Worm (Caenorhabditis elegans) whole organism, young adult: Measurements from ENCODE around the gene usp-4.

ENCODE experiments used
- B0019.2 ChIP-seq: fragments of 200-800 bp; sonication (Bioruptor generic); conservative IDR thresholded peaks from 2 replicates; pipeline ENCODE4 v1.3.6; 2022; ENCODE audit warnings: missing genetic modification reagents, missing genetic modification characterization, missing compliant biosample characterization
- C06A6.2 ChIP-seq: fragments of 200-800 bp; sonication (Bioruptor generic); conservative IDR thresholded peaks from 2 replicates; pipeline ENCODE4 v1.3.6; 2022; ENCODE audit warnings: missing genetic modification characterization, missing compliant biosample characterization
- C17E4.6 ChIP-seq: fragments of 200-800 bp; sonication (Bioruptor generic); IDR thresholded peaks from 2 replicates; pipeline ENCODE4 v1.3.6; 2022; ENCODE audit warnings: missing genetic modification reagents, missing genetic modification characterization, missing compliant biosample characterization
- F23B12.7 ChIP-seq: sonication (generic microtip); optimal IDR thresholded peaks from 2 replicates; lab custom pipeline; 2017; ENCODE audit warnings: missing genetic modification characterization, mild to moderate bottlenecking, missing compliant biosample characterization, antibody characterized with exemption, moderate library complexity; ENCODE audit not compliant: insufficient read depth
- F37B4.10 ChIP-seq: fragments of 200-800 bp; sonication (Bioruptor generic); IDR thresholded peaks from 2 replicates; pipeline ENCODE4 v1.3.6; 2022; ENCODE audit warnings: missing genetic modification characterization, missing compliant biosample characterization
- F49E8.2 ChIP-seq: sonication (generic microtip); optimal IDR thresholded peaks from 3 replicates; lab custom pipeline; 2017; ENCODE audit warnings: missing genetic modification characterization, mild to moderate bottlenecking, missing compliant biosample characterization, antibody characterized with exemption, moderate library complexity; ENCODE audit not compliant: insufficient read depth
- F52B5.7 ChIP-seq: sonication (generic microtip); optimal IDR thresholded peaks from 2 replicates; lab custom pipeline; 2016; ENCODE audit warnings: mild to moderate bottlenecking, missing genetic modification characterization, missing compliant biosample characterization
- K11D2.4 ChIP-seq: fragments of 200-800 bp; sonication (Bioruptor generic); IDR thresholded peaks from 2 replicates; pipeline ENCODE4 v1.3.6; 2022; ENCODE audit warnings: missing genetic modification reagents, missing genetic modification characterization, missing compliant biosample characterization
- K12H6.12 ChIP-seq: fragments of 200-800 bp; sonication (Bioruptor generic); optimal IDR thresholded peaks from 2 replicates; lab custom pipeline; 2018; ENCODE audit warnings: mild to moderate bottlenecking, missing genetic modification characterization, missing compliant biosample characterization
- Y79H2A.3 ChIP-seq: fragments of 200-800 bp; sonication (Bioruptor generic); conservative IDR thresholded peaks from 2 replicates; pipeline ENCODE4 v1.3.6; 2022; ENCODE audit warnings: missing genetic modification reagents, missing genetic modification characterization, missing compliant biosample characterization
- ama-1 ChIP-seq, 3 experiments: fragments of 150-350 bp in 1 of 3; sonication (generic microtip) in 2 of 3; optimal IDR thresholded peaks; 2 replicates each; lab custom pipeline; 2014 to 2018; ENCODE audit warnings: missing biosample characterization in 2 of 3, missing genetic modification characterization in 2 of 3, missing genetic modification reagents in 2 of 3
- aptf-2 ChIP-seq: fragments of 200-800 bp; sonication (Bioruptor generic); conservative IDR thresholded peaks from 2 replicates; pipeline ENCODE4 v1.3.6; 2022; ENCODE audit warnings: missing genetic modification reagents, missing genetic modification characterization, missing compliant biosample characterization
- athp-1 ChIP-seq: sonication (generic microtip); optimal IDR thresholded peaks from 2 replicates; lab custom pipeline; 2017; ENCODE audit warnings: mild to moderate bottlenecking, missing genetic modification characterization, missing compliant biosample characterization
- attf-6 ChIP-seq: fragments of 200-800 bp; sonication (Bioruptor generic); IDR thresholded peaks from 2 replicates; pipeline ENCODE4 v1.3.6; 2022; ENCODE audit warnings: missing genetic modification reagents, missing genetic modification characterization, missing compliant biosample characterization
- cebp-1 ChIP-seq, 2 experiments: fragments of 200-800 bp in 1 of 2; sonication (Bioruptor generic) in 1 of 2; sonication (generic microtip) in 1 of 2; IDR thresholded peaks in 1 of 2; optimal IDR thresholded peaks in 1 of 2; 2 replicates each; pipeline versions ENCODE4 v1.3.6 to Lab custom; 2017 to 2022; ENCODE audit warnings: missing compliant biosample characterization in 2 of 2, missing genetic modification characterization in 2 of 2, mild to moderate bottlenecking in 1 of 2, missing genetic modification reagents in 1 of 2, moderate library complexity in 1 of 2
- ceh-91 ChIP-seq: fragments of 200-800 bp; sonication (Bioruptor generic); IDR thresholded peaks from 2 replicates; pipeline ENCODE4 v1.3.6; 2022; ENCODE audit warnings: missing genetic modification reagents, missing genetic modification characterization, missing compliant biosample characterization
- chd-7 ChIP-seq: sonication (generic microtip); optimal IDR thresholded peaks from 2 replicates; lab custom pipeline; 2016; ENCODE audit warnings: mild to moderate bottlenecking, missing genetic modification characterization, moderate library complexity, missing compliant biosample characterization
- die-1 ChIP-seq: sonication (generic microtip); optimal IDR thresholded peaks from 2 replicates; lab custom pipeline; 2016; ENCODE audit warnings: missing genotype, mild to moderate bottlenecking, missing genetic modification characterization, missing compliant biosample characterization
- efl-1 ChIP-seq: fragments of 150-350 bp; optimal IDR thresholded peaks from 2 replicates; lab custom pipeline; 2014; ENCODE audit warnings: missing biosample characterization, missing genetic modification reagents, missing genetic modification characterization
- ekl-4 ChIP-seq: fragments of 200-800 bp; sonication (Bioruptor generic); IDR thresholded peaks from 2 replicates; pipeline ENCODE4 v1.3.6; 2022; ENCODE audit warnings: missing genetic modification reagents, missing genetic modification characterization, missing compliant biosample characterization
- him-1 ChIP-seq: sonication (generic microtip); optimal IDR thresholded peaks from 2 replicates; lab custom pipeline; 2016; ENCODE audit warnings: missing genotype, missing genetic modification reagents, missing genetic modification characterization, missing compliant biosample characterization
- lag-1 ChIP-seq: fragments of 200-800 bp; sonication (Bioruptor generic); IDR thresholded peaks from 2 replicates; pipeline ENCODE4 v1.3.6; 2022; ENCODE audit warnings: missing genetic modification reagents, missing genetic modification characterization, missing compliant biosample characterization
- let-526 ChIP-seq: fragments of 200-800 bp; sonication (Bioruptor generic); IDR thresholded peaks from 2 replicates; pipeline ENCODE4 v1.3.6; 2022; ENCODE audit warnings: missing genetic modification reagents, missing genetic modification characterization, missing compliant biosample characterization
- let-607 ChIP-seq, 2 experiments: fragments of 200-800 bp in 1 of 2; sonication (Bioruptor generic) in 1 of 2; sonication (generic microtip) in 1 of 2; optimal IDR thresholded peaks; 2 replicates each; lab custom pipeline; 2016 to 2018; ENCODE audit warnings: mild to moderate bottlenecking in 2 of 2, missing compliant biosample characterization in 2 of 2, missing genetic modification characterization in 2 of 2, moderate library complexity in 2 of 2, missing genotype in 1 of 2
- lin-26 ChIP-seq: fragments of 200-800 bp; sonication (Bioruptor generic); IDR thresholded peaks from 2 replicates; pipeline ENCODE4 v1.3.6; 2022; ENCODE audit warnings: missing genetic modification reagents, missing genetic modification characterization, missing compliant biosample characterization
- lin-35 ChIP-seq, 3 experiments: fragments of 150-350 bp in 2 of 3; sonication (generic microtip) in 1 of 3; optimal IDR thresholded peaks; 2 replicates each; lab custom pipeline; 2014 to 2018; ENCODE audit warnings: missing biosample characterization in 3 of 3, missing genetic modification characterization in 3 of 3, missing genetic modification reagents in 3 of 3
- lin-40 ChIP-seq: sonication (generic microtip); optimal IDR thresholded peaks from 2 replicates; lab custom pipeline; 2016; ENCODE audit warnings: missing genetic modification characterization, mild to moderate bottlenecking, missing compliant biosample characterization, missing genotype, missing genetic modification reagents
- lin-54 ChIP-seq: fragments of 200-800 bp; sonication (Bioruptor generic); optimal IDR thresholded peaks from 2 replicates; lab custom pipeline; 2018; ENCODE audit warnings: mild to moderate bottlenecking, missing genetic modification characterization, missing compliant biosample characterization
- mcd-1 ChIP-seq: fragments of 200-800 bp; sonication (Bioruptor generic); IDR thresholded peaks from 2 replicates; pipeline ENCODE4 v1.3.6; 2022; ENCODE audit warnings: missing genetic modification reagents, missing genetic modification characterization, missing compliant biosample characterization
- mes-4 ChIP-seq: sonication (generic microtip); optimal IDR thresholded peaks from 2 replicates; lab custom pipeline; 2016; ENCODE audit warnings: missing genotype, missing genetic modification characterization, missing compliant biosample characterization
- nfya-2 ChIP-seq: fragments of 200-800 bp; sonication (Bioruptor generic); IDR thresholded peaks from 2 replicates; pipeline ENCODE4 v1.3.6; 2022; ENCODE audit warnings: missing genetic modification reagents, missing genetic modification characterization, missing compliant biosample characterization
- nhr-120 ChIP-seq: fragments of 200-800 bp; sonication (Bioruptor generic); IDR thresholded peaks from 2 replicates; pipeline ENCODE4 v1.3.6; 2022; ENCODE audit warnings: missing genetic modification characterization, missing compliant biosample characterization
- nhr-27 ChIP-seq: fragments of 200-800 bp; sonication (Bioruptor generic); optimal IDR thresholded peaks from 2 replicates; lab custom pipeline; 2018; ENCODE audit warnings: mild to moderate bottlenecking, missing genetic modification characterization, moderate library complexity, missing compliant biosample characterization
- nhr-80 ChIP-seq: sonication (generic microtip); optimal IDR thresholded peaks from 2 replicates; lab custom pipeline; 2016; ENCODE audit warnings: missing genetic modification characterization, missing compliant biosample characterization
- rpc-1 ChIP-seq, 2 experiments: fragments of 150-350 bp in 1 of 2; sonication (generic microtip) in 1 of 2; optimal IDR thresholded peaks; 2 replicates each; lab custom pipeline; 2014 to 2018; ENCODE audit warnings: missing biosample characterization in 1 of 2, missing genetic modification characterization in 1 of 2, missing genetic modification reagents in 1 of 2, missing genotype in 1 of 2
- sptf-2 ChIP-seq: fragments of 200-800 bp; sonication (Bioruptor generic); optimal IDR thresholded peaks from 2 replicates; lab custom pipeline; 2018; ENCODE audit warnings: mild to moderate bottlenecking, missing genetic modification characterization, missing compliant biosample characterization
- tbp1 ChIP-seq: fragments of 200-800 bp; sonication (Bioruptor generic); optimal IDR thresholded peaks from 2 replicates; lab custom pipeline; 2018; ENCODE audit warnings: mild to moderate bottlenecking, missing genetic modification characterization, missing compliant biosample characterization
- tbx-9 ChIP-seq: sonication (generic microtip); optimal IDR thresholded peaks from 2 replicates; lab custom pipeline; 2016; ENCODE audit warnings: borderline replicate concordance, missing genetic modification characterization, inconsistent platforms, missing compliant biosample characterization
- tlf-1 ChIP-seq: fragments of 200-800 bp; sonication (Bioruptor generic); optimal IDR thresholded peaks from 2 replicates; lab custom pipeline; 2018; ENCODE audit warnings: mild to moderate bottlenecking, missing genetic modification characterization, missing compliant biosample characterization
- zfh-2 ChIP-seq: fragments of 200-800 bp; sonication (Bioruptor generic); conservative IDR thresholded peaks from 2 replicates; pipeline ENCODE4 v1.3.6; 2022; ENCODE audit warnings: missing genetic modification reagents, missing genetic modification characterization, missing compliant biosample characterization
- zim-3 ChIP-seq: sonication (generic microtip); optimal IDR thresholded peaks from 2 replicates; lab custom pipeline; 2017; ENCODE audit warnings: mild to moderate bottlenecking, missing genetic modification characterization, moderate library complexity, missing compliant biosample characterization
- ztf-25 ChIP-seq: fragments of 200-800 bp; sonication (Bioruptor generic); IDR thresholded peaks from 2 replicates; pipeline ENCODE4 v1.3.6; 2022; ENCODE audit warnings: missing genetic modification reagents, missing genetic modification characterization, missing compliant biosample characterization
- ztf-26 ChIP-seq: sonication (generic microtip); optimal IDR thresholded peaks from 2 replicates; lab custom pipeline; 2017; ENCODE audit warnings: missing genetic modification characterization, missing compliant biosample characterization
- ztf-28 ChIP-seq: fragments of 200-800 bp; sonication (Bioruptor generic); IDR thresholded peaks from 2 replicates; pipeline ENCODE4 v1.3.6; 2022; ENCODE audit warnings: missing genetic modification reagents, missing genetic modification characterization, missing compliant biosample characterization
- ztf-3 ChIP-seq: fragments of 200-800 bp; sonication (Bioruptor generic); optimal IDR thresholded peaks from 2 replicates; lab custom pipeline; 2018; ENCODE audit warnings: mild to moderate bottlenecking, missing genetic modification characterization, missing compliant biosample characterization

usp-4 gene

ce11 chrIV:6804815-6805214 is 47.7 kb downstream of the usp-4 start, which contains the start of gene C17H12.37 (continued):
- TF ChIP-seq him-1 (tag; lab: Kevin White, UChicago), result no peak
- no peak for TF ChIP-seq rpc-1 (optimal IDR thresholded peaks at IDR 0.05; lab: Kevin White, UChicago)
- no peak for TF ChIP-seq rpc-1 (tag; optimal IDR thresholded peaks at IDR 0.05; lab: Kevin White, UChicago)
- TF ChIP-seq, all 124 proteins: peak for 0

- TF ChIP-seq die-1 (tag; lab: Kevin White, UChicago) (no peak), ceh-91 (no peak), K12H6.12 (tag; lab: Kevin White, UChicago) (peak; percentile 31), tbx-9 (tag; lab: Kevin White, UChicago) (no peak), F52B5.7 (tag; lab: Kevin White, UChicago) (no peak), ztf-3 (no peak), F49E8.2 (tag; lab: Kevin White, UChicago) (no peak), ztf-26 (no peak), chd-7 (tag; lab: Kevin White, UChicago) (no peak), cebp-1 (GFP tag; IDR thresholded peaks at IDR 0.05; lab: Robert Waterston, UW) (no peak), cebp-1 (tag; optimal IDR thresholded peaks at IDR 0.05; lab: Kevin White, UChicago) (peak; percentile 54), aptf-2 (no peak), C17E4.6 (GFP tag; lab: Robert Waterston, UW) (no peak), B0019.2 (GFP tag; lab: Robert Waterston, UW) (no peak), lin-35 (GFP tag; optimal IDR thresholded peaks at IDR 0.05; lab: Kevin White, UChicago) (no peak), sptf-2 (GFP tag; lab: Kevin White, UChicago) (no peak), athp-1 (tag; lab: Kevin White, UChicago) (no peak)
These were observed 49.5 kb downstream of the usp-4 start, which contains the start of gene C17H12.10 for ce11 chrIV:6806475-6807063. TSS of gene C17H12.10 (plus strand) at chrIV:6806799.

ce11 chrIV:6809756-6810155 is 52.6 kb downstream of the usp-4 start:
- no peak for TF ChIP-seq Y79H2A.3 (GFP tag; lab: Robert Waterston, UW)
- no peak for TF ChIP-seq nhr-80 (tag; lab: Kevin White, UChicago)
- TF ChIP-seq nhr-120 (GFP tag; lab: Robert Waterston, UW), result no peak
- no peak for TF ChIP-seq ekl-4 (GFP tag; lab: Robert Waterston, UW)
- TF ChIP-seq mes-4, result no peak
- TF ChIP-seq ztf-28 (GFP tag; lab: Robert Waterston, UW), result no peak
- TF ChIP-seq ama-1 (optimal IDR thresholded peaks at IDR 0.05; lab: Kevin White, UChicago), result no peak
- no peak for TF ChIP-seq ama-1 (GFP tag; optimal IDR thresholded peaks at IDR 0.05; lab: Kevin White, UChicago)
- TF ChIP-seq lin-26 (GFP tag; lab: Robert Waterston, UW), result no peak
- TF ChIP-seq ztf-25 (GFP tag; lab: Robert Waterston, UW), result no peak
- no peak for TF ChIP-seq tbp1 (GFP tag; lab: Kevin White, UChicago)
- TF ChIP-seq let-526 (GFP tag; lab: Robert Waterston, UW), result no peak
- no peak for TF ChIP-seq efl-1 (GFP tag; lab: Kevin White, UChicago)
- TF ChIP-seq lin-54 (GFP tag; lab: Kevin White, UChicago), result no peak
- TF ChIP-seq nfya-2 (GFP tag; lab: Robert Waterston, UW), result no peak
- TF ChIP-seq C06A6.2 (GFP tag; lab: Robert Waterston, UW), result no peak
- no peak for TF ChIP-seq attf-6 (GFP tag; lab: Robert Waterston, UW)
- TF ChIP-seq F23B12.7 (tag; lab: Kevin White, UChicago), result no peak
- TF ChIP-seq lag-1 (GFP tag; lab: Robert Waterston, UW), result no peak
- TF ChIP-seq let-607 (tag; optimal IDR thresholded peaks at IDR 0.05; lab: Kevin White, UChicago), result no peak
- TF ChIP-seq lin-40 (tag; lab: Kevin White, UChicago), result peak; percentile 37
- no peak for TF ChIP-seq mcd-1 (GFP tag; lab: Robert Waterston, UW)
- no peak for TF ChIP-seq zim-3 (tag; lab: Kevin White, UChicago)
- no peak for TF ChIP-seq K11D2.4 (GFP tag; lab: Robert Waterston, UW)
- 0 out of 2 replicates have a peak, but pooled peaks have one; percentile 15 for TF ChIP-seq F37B4.10 (GFP tag; lab: Robert Waterston, UW)
- no peak for TF ChIP-seq tlf-1 (GFP tag; lab: Kevin White, UChicago)
- TF ChIP-seq zfh-2 (GFP tag; lab: Robert Waterston, UW), result no peak
- TF ChIP-seq nhr-27 (tag; lab: Kevin White, UChicago), result no peak
